Fruit fly (Drosophila melanogaster) whole organism, embryonic: ENCODE measurements around the gene CG32163.

Experiments used
- Atf-2 ChIP-seq: fragments of 200-800 bp; sonication (Bioruptor generic); optimal IDR thresholded peaks from 2 replicates; lab custom pipeline; 2016; ENCODE audit warnings: missing biosample characterization, missing genetic modification characterization
- B-H2 ChIP-seq: fragments of 200-800 bp; sonication (Bioruptor generic); optimal IDR thresholded peaks from 2 replicates; lab custom pipeline; 2018; ENCODE audit warnings: missing biosample characterization, mild to moderate bottlenecking, missing genetic modification characterization
- CG10431 ChIP-seq: fragments of 200-800 bp; sonication (Bioruptor generic); optimal IDR thresholded peaks from 3 replicates; lab custom pipeline; 2018; ENCODE audit warnings: missing biosample characterization, mild to moderate bottlenecking, missing genetic modification characterization
- CG11085 ChIP-seq: fragments of 200-800 bp; sonication (Bioruptor generic); IDR thresholded peaks from 2 replicates; pipeline ENCODE4 v1.3.6; 2022; ENCODE audit warnings: missing biosample characterization, missing genetic modification characterization
- CG11504 ChIP-seq: fragments of 200-800 bp; sonication (Bioruptor generic); optimal IDR thresholded peaks from 3 replicates; lab custom pipeline; 2019; ENCODE audit warnings: missing biosample characterization, mild to moderate bottlenecking, missing genetic modification characterization, moderate library complexity
- CG14014 ChIP-seq: fragments of 200-800 bp; sonication (Bioruptor generic); IDR thresholded peaks from 2 replicates; pipeline ENCODE4 v1.3.6; 2022; ENCODE audit warnings: missing biosample characterization, missing genetic modification characterization
- CG15269 ChIP-seq: fragments of 200-800 bp; sonication (Bioruptor generic); optimal IDR thresholded peaks from 2 replicates; lab custom pipeline; 2018; ENCODE audit warnings: missing biosample characterization, mild to moderate bottlenecking, missing genetic modification characterization, moderate library complexity
- CG15514 ChIP-seq: fragments of 200-800 bp; sonication (Bioruptor generic); optimal IDR thresholded peaks from 3 replicates; lab custom pipeline; 2017; ENCODE audit warnings: missing biosample characterization, missing genetic modification characterization, mild to moderate bottlenecking, moderate library complexity, missing genetic modification reagents
- CG15696 ChIP-seq: fragments of 200-800 bp; sonication (Bioruptor generic); optimal IDR thresholded peaks from 2 replicates; lab custom pipeline; 2019; ENCODE audit warnings: missing biosample characterization, mild to moderate bottlenecking, missing genetic modification characterization, moderate library complexity
- CG16779 ChIP-seq: fragments of 200-800 bp; sonication (Bioruptor generic); IDR thresholded peaks from 2 replicates; pipeline ENCODE4 v1.3.6; 2022; ENCODE audit warnings: missing biosample characterization, missing genetic modification characterization
- CG18764 ChIP-seq: fragments of 200-800 bp; sonication (Bioruptor generic); optimal IDR thresholded peaks from 3 replicates; lab custom pipeline; 2016; ENCODE audit warnings: missing biosample characterization, missing genetic modification characterization
- CG4707 ChIP-seq: fragments of 200-800 bp; sonication (Bioruptor generic); optimal IDR thresholded peaks from 2 replicates; lab custom pipeline; 2018; ENCODE audit warnings: missing biosample characterization, mild to moderate bottlenecking, missing genetic modification characterization, moderate library complexity
- CG5180 ChIP-seq: fragments of 200-800 bp; sonication (Bioruptor generic); optimal IDR thresholded peaks from 3 replicates; lab custom pipeline; 2017; ENCODE audit warnings: missing biosample characterization, missing genetic modification characterization, mild to moderate bottlenecking, moderate library complexity, missing genetic modification reagents
- CG6175 ChIP-seq: fragments of 200-800 bp; sonication (Bioruptor generic); IDR thresholded peaks from 3 replicates; pipeline ENCODE4 v1.3.6; 2022; ENCODE audit warnings: missing biosample characterization, missing genetic modification characterization
- CG8388 ChIP-seq: fragments of 200-800 bp; sonication (Bioruptor generic); optimal IDR thresholded peaks from 2 replicates; lab custom pipeline; 2019; ENCODE audit warnings: missing biosample characterization, mild to moderate bottlenecking, missing genetic modification characterization, moderate library complexity
- D ChIP-seq, 2 experiments: fragments of 200-800 bp in 1 of 2; fragments of >200 bp in 1 of 2; sonication (Bioruptor generic) in 1 of 2; optimal IDR thresholded peaks; 2 replicates in 1 of 2; 3 replicates in 1 of 2; lab custom pipeline; 2017; ENCODE audit warnings: mild to moderate bottlenecking in 1 of 2, missing biosample characterization in 1 of 2, missing genetic modification characterization in 1 of 2, missing genetic modification reagents in 1 of 2
- E2f1 ChIP-seq: fragments of 200-800 bp; sonication (Bioruptor generic); IDR thresholded peaks from 2 replicates; pipeline ENCODE4 v1.3.6; 2022; ENCODE audit warnings: missing biosample characterization, missing genetic modification characterization
- E2f2 ChIP-seq: fragments of 200-800 bp; sonication (Bioruptor generic); IDR thresholded peaks from 2 replicates; pipeline ENCODE4 v1.3.6; 2022; ENCODE audit warnings: missing biosample characterization, missing genetic modification characterization
- ERR ChIP-seq: fragments of 200-800 bp; sonication (Bioruptor generic); optimal IDR thresholded peaks from 2 replicates; lab custom pipeline; 2016; ENCODE audit warnings: missing biosample characterization, missing genetic modification characterization
- Fer1 ChIP-seq: fragments of 200-800 bp; sonication (Bioruptor generic); optimal IDR thresholded peaks from 2 replicates; lab custom pipeline; 2017; ENCODE audit warnings: missing biosample characterization, mild to moderate bottlenecking, missing genetic modification characterization
- Fer3 ChIP-seq: fragments of 200-800 bp; sonication (Bioruptor generic); optimal IDR thresholded peaks from 2 replicates; lab custom pipeline; 2018; ENCODE audit warnings: missing biosample characterization, mild to moderate bottlenecking, missing genetic modification characterization, moderate library complexity
- HLHmδ ChIP-seq: fragments of 200-800 bp; sonication (Bioruptor generic); optimal IDR thresholded peaks from 2 replicates; lab custom pipeline; 2018; ENCODE audit warnings: missing biosample characterization, mild to moderate bottlenecking, missing genetic modification characterization, moderate library complexity
- Hr51 ChIP-seq, 2 experiments: fragments of 200-800 bp; sonication (Bioruptor generic); optimal IDR thresholded peaks; 2 replicates in 1 of 2; 3 replicates in 1 of 2; lab custom pipeline; 2016 to 2018; ENCODE audit warnings: missing biosample characterization in 2 of 2, missing genetic modification characterization in 2 of 2, mild to moderate bottlenecking in 1 of 2, moderate library complexity in 1 of 2
- Hr78 ChIP-seq, 2 experiments: fragments of 200-800 bp in 1 of 2; fragments of >200 bp in 1 of 2; sonication (Bioruptor generic) in 1 of 2; optimal IDR thresholded peaks; 2 replicates each; lab custom pipeline; 2017 to 2019; ENCODE audit warnings: missing biosample characterization in 2 of 2, missing genetic modification characterization in 2 of 2, mild to moderate bottlenecking in 1 of 2, moderate library complexity in 1 of 2
- Max ChIP-seq: fragments of 200-800 bp; sonication (Bioruptor generic); optimal IDR thresholded peaks from 2 replicates; lab custom pipeline; 2016; ENCODE audit warnings: missing biosample characterization, mild to moderate bottlenecking, missing genetic modification characterization
- NK7.1 ChIP-seq: fragments of 200-800 bp; sonication (Bioruptor generic); optimal IDR thresholded peaks from 3 replicates; lab custom pipeline; 2016; ENCODE audit warnings: missing biosample characterization, missing genetic modification characterization
- Sry-β ChIP-seq: fragments of 200-800 bp; sonication (Bioruptor generic); optimal IDR thresholded peaks from 2 replicates; lab custom pipeline; 2018; ENCODE audit warnings: missing biosample characterization, mild to moderate bottlenecking, missing genetic modification characterization, moderate library complexity
- Taf1 ChIP-seq: fragments of 200-800 bp; sonication (Bioruptor generic); IDR thresholded peaks from 2 replicates; pipeline ENCODE4 v1.3.6; 2022; ENCODE audit warnings: missing biosample characterization, missing genetic modification characterization
- Xrp1 ChIP-seq: fragments of 200-800 bp; sonication (Bioruptor generic); IDR thresholded peaks from 2 replicates; pipeline ENCODE4 v1.3.6; 2022; ENCODE audit warnings: missing biosample characterization, missing genetic modification characterization
- ab ChIP-seq: fragments of 200-800 bp; sonication (Bioruptor generic); optimal IDR thresholded peaks from 2 replicates; lab custom pipeline; 2016; ENCODE audit warnings: missing biosample characterization, missing genetic modification characterization
- ato ChIP-seq: fragments of 200-800 bp; sonication (Bioruptor generic); IDR thresholded peaks from 2 replicates; pipeline ENCODE4 v1.3.6; 2022; ENCODE audit warnings: missing biosample characterization, missing genetic modification characterization; ENCODE audit not compliant: partially characterized antibody
- cas ChIP-seq: fragments of 200-800 bp; sonication (Bioruptor generic); IDR thresholded peaks from 2 replicates; pipeline ENCODE4 v1.3.6; 2022; ENCODE audit warnings: missing biosample characterization, missing genetic modification characterization
- exex ChIP-seq: fragments of 200-800 bp; sonication (Bioruptor generic); optimal IDR thresholded peaks from 4 replicates; lab custom pipeline; 2018; ENCODE audit warnings: missing biosample characterization, mild to moderate bottlenecking, missing genetic modification characterization, moderate library complexity
- gcm ChIP-seq: fragments of 200-800 bp; sonication (Bioruptor generic); optimal IDR thresholded peaks from 2 replicates; lab custom pipeline; 2019; ENCODE audit warnings: missing biosample characterization, mild to moderate bottlenecking, missing genetic modification characterization, moderate library complexity
- ham ChIP-seq: fragments of 200-800 bp; sonication (Bioruptor generic); IDR thresholded peaks from 2 replicates; pipeline ENCODE4 v1.3.6; 2022; ENCODE audit warnings: missing biosample characterization, missing genetic modification characterization
- insv ChIP-seq, 2 experiments: fragments of 200-800 bp; sonication (Bioruptor generic); optimal IDR thresholded peaks; 3 replicates each; lab custom pipeline; 2016 to 2018; ENCODE audit warnings: missing biosample characterization in 2 of 2, missing genetic modification characterization in 2 of 2
- kay ChIP-seq: fragments of 200-800 bp; sonication (Bioruptor generic); optimal IDR thresholded peaks from 2 replicates; lab custom pipeline; 2016; ENCODE audit warnings: missing biosample characterization, missing genetic modification characterization
- p53 ChIP-seq: fragments of 200-800 bp; sonication (Bioruptor generic); optimal IDR thresholded peaks from 2 replicates; lab custom pipeline; 2016; ENCODE audit warnings: missing biosample characterization, missing genetic modification characterization
- pita ChIP-seq: fragments of 200-800 bp; sonication (Bioruptor generic); optimal IDR thresholded peaks from 2 replicates; lab custom pipeline; 2017; ENCODE audit warnings: missing biosample characterization, mild to moderate bottlenecking, missing genetic modification characterization
- psq ChIP-seq: fragments of 200-800 bp; sonication (Bioruptor generic); optimal IDR thresholded peaks from 2 replicates; lab custom pipeline; 2017; ENCODE audit warnings: missing biosample characterization, missing genetic modification characterization
- pum ChIP-seq: fragments of 200-800 bp; sonication (Bioruptor generic); optimal IDR thresholded peaks from 2 replicates; lab custom pipeline; 2016; ENCODE audit warnings: missing biosample characterization, missing genetic modification characterization
- salm ChIP-seq: fragments of 200-800 bp; sonication (Bioruptor generic); optimal IDR thresholded peaks from 2 replicates; lab custom pipeline; 2018; ENCODE audit warnings: missing biosample characterization, mild to moderate bottlenecking, missing genetic modification characterization
- so ChIP-seq: fragments of 200-800 bp; sonication (Bioruptor generic); IDR thresholded peaks from 3 replicates; pipeline ENCODE4 v1.3.6; 2022; ENCODE audit warnings: missing biosample characterization, missing genetic modification characterization
- sob ChIP-seq: fragments of 200-800 bp; sonication (Bioruptor generic); IDR thresholded peaks from 2 replicates; pipeline ENCODE4 v1.3.6; 2022; ENCODE audit warnings: missing biosample characterization, missing genetic modification characterization
- sug ChIP-seq: fragments of 200-800 bp; optimal IDR thresholded peaks from 2 replicates; lab custom pipeline; 2019; ENCODE audit warnings: missing biosample characterization, mild to moderate bottlenecking, missing genetic modification characterization, moderate library complexity
- unc-4 ChIP-seq: fragments of 200-800 bp; sonication (Bioruptor generic); IDR thresholded peaks from 2 replicates; pipeline ENCODE4 v1.3.6; 2022; ENCODE audit warnings: missing biosample characterization, missing genetic modification characterization; ENCODE audit not compliant: partially characterized antibody
- usp ChIP-seq: fragments of >200 bp; optimal IDR thresholded peaks from 2 replicates; lab custom pipeline; 2017; ENCODE audit warnings: missing biosample characterization, missing genetic modification characterization
- vfl ChIP-seq: fragments of 200-800 bp; sonication (Bioruptor generic); optimal IDR thresholded peaks from 2 replicates; lab custom pipeline; 2016; ENCODE audit warnings: missing biosample characterization, missing genetic modification characterization
- wor ChIP-seq: fragments of 200-800 bp; sonication (Bioruptor generic); IDR thresholded peaks from 2 replicates; pipeline ENCODE4 v1.3.6; 2022; ENCODE audit warnings: missing biosample characterization, missing genetic modification characterization

The CG32163 gene

DNA sequence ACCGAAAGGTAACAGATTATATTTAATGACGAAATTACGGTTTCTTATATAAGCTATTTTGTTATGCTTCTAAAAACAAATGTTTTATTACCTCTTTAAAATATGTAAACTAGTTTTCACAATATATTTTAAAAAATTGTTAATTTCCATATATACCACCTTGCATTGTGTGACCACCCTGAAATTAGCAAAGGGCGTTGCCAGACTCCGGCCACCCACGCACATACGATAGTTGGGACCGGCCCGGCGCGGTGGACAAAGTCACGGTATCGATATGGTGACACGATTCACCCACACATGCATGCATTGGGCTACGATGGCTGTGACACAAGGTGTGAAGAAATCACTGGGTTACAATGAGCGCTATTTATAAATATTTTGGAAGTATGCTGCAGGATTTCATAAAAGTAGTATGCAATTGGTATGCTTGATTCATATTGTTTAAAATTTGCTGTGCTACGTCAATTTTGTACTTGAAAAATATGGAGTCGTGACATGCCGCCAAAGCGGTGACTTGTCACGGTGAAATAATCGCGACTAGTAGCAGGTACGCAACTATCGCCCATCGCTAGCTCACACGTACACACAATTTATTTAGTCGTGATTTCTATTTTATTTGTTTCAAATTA is 1.2 kb downstream of the CG32163 start (continued):
- TF ChIP-seq gcm: peak; percentile 1
- peak; percentile 55 to 63 for TF ChIP-seq Hr51 (GFP tag; optimal IDR thresholded peaks at IDR 0.05; lab: Kevin White, UChicago)
- peak; percentile 65; the same call in 1 of the 2 replicates for TF ChIP-seq CG14014
- no peak for TF ChIP-seq pita
- TF ChIP-seq Max (GFP tag; lab: Kevin White, UChicago): peak; percentile 76
- peak; percentile 57 for TF ChIP-seq pum (GFP tag; lab: Kevin White, UChicago)
- peak; percentile 53; the same call in 1 of the 2 replicates for TF ChIP-seq Xrp1 (GFP tag; lab: Robert Waterston, UW)
- peak; percentile 47 for TF ChIP-seq kay
- peak; percentile 33; the same call in 1 of the 2 replicates for TF ChIP-seq CG11085 (GFP tag; lab: Robert Waterston, UW)
- peak; percentile 60 for TF ChIP-seq ato (GFP tag; lab: Robert Waterston, UW)
- TF ChIP-seq CG16779: no peak
- TF ChIP-seq Atf-2 (GFP tag; lab: Kevin White, UChicago): no peak
- no peak for TF ChIP-seq exex (tag; lab: Kevin White, UChicago)
- peak; percentile 62 for TF ChIP-seq Fer3
- TF ChIP-seq sob (GFP tag; lab: Robert Waterston, UW): peak; percentile 64; the same call in 1 of the 2 replicates
- TF ChIP-seq ERR: no peak
- TF ChIP-seq CG11504: no peak
- peak; percentile 13 for TF ChIP-seq CG15696 (tag; lab: Kevin White, UChicago)
- TF ChIP-seq D (optimal IDR thresholded peaks at IDR 0.05; lab: Kevin White, UChicago): peak; percentile 98
- TF ChIP-seq D (GFP tag; optimal IDR thresholded peaks at IDR 0.05; lab: Kevin White, UChicago): peak; percentile 16
- TF ChIP-seq E2f1: peak; percentile 62
- no peak for TF ChIP-seq ab (GFP tag; lab: Kevin White, UChicago)
- no peak for TF ChIP-seq salm
- no peak for TF ChIP-seq NK7.1
- no peak for TF ChIP-seq Taf1 (GFP tag; lab: Robert Waterston, UW)
- TF ChIP-seq wor (GFP tag; lab: Robert Waterston, UW): peak; percentile 42
- no peak for TF ChIP-seq CG5180 (GFP tag; lab: Kevin White, UChicago)
- TF ChIP-seq ham (GFP tag; lab: Robert Waterston, UW): no peak
- peak; percentile 84 for TF ChIP-seq sug (tag; lab: Kevin White, UChicago)
- TF ChIP-seq insv (GFP tag; optimal IDR thresholded peaks at IDR 0.05; lab: Kevin White, UChicago): peak in 1 of 2 experiments; percentile 6
- TF ChIP-seq vfl (GFP tag; lab: Kevin White, UChicago): peak; percentile 19
- peak; percentile 69 for TF ChIP-seq CG15514 (GFP tag; lab: Kevin White, UChicago)
- peak; percentile 95 for TF ChIP-seq unc-4 (GFP tag; lab: Robert Waterston, UW)
- TF ChIP-seq usp (GFP tag; lab: Kevin White, UChicago): no peak
- no peak for TF ChIP-seq CG8388 (GFP tag; lab: Kevin White, UChicago)
- TF ChIP-seq cas (GFP tag; lab: Robert Waterston, UW): 0 out of 2 replicates have a peak, but pooled peaks have one; percentile 35
- TF ChIP-seq CG6175: no peak
- TF ChIP-seq HLHmδ (GFP tag; lab: Kevin White, UChicago): peak; percentile 37
- TF ChIP-seq E2f2 (GFP tag; lab: Robert Waterston, UW): peak; percentile 47
- TF ChIP-seq CG15269 (tag; lab: Kevin White, UChicago): no peak
- peak; percentile 3 for TF ChIP-seq Fer1
- TF ChIP-seq psq (GFP tag; lab: Kevin White, UChicago): no peak
- no peak for TF ChIP-seq Hr78 (GFP tag; optimal IDR thresholded peaks at IDR 0.05; lab: Kevin White, UChicago)
- 0 out of 3 replicates have a peak, but pooled peaks have one; percentile 43 for TF ChIP-seq so (GFP tag; lab: Robert Waterston, UW)
- no peak for TF ChIP-seq CG4707 (GFP tag; lab: Kevin White, UChicago)
- TF ChIP-seq p53: peak; percentile 34
- peak; percentile 52 for TF ChIP-seq Sry-β (GFP tag; lab: Kevin White, UChicago)
- peak; percentile 64 for TF ChIP-seq CG10431
- TF ChIP-seq B-H2 (GFP tag; lab: Kevin White, UChicago): peak; percentile 12
- TF ChIP-seq CG18764 (GFP tag; lab: Kevin White, UChicago): no peak
